Fruit fly (Drosophila melanogaster): ENCODE measurements around the gene CG14137.
"Not testable (repeated sequence)": the region's sequence is repeated elsewhere in the genome, so short reads cannot be mapped to it uniquely, and the experiment has no call there.

CG14137 gene

DNA sequence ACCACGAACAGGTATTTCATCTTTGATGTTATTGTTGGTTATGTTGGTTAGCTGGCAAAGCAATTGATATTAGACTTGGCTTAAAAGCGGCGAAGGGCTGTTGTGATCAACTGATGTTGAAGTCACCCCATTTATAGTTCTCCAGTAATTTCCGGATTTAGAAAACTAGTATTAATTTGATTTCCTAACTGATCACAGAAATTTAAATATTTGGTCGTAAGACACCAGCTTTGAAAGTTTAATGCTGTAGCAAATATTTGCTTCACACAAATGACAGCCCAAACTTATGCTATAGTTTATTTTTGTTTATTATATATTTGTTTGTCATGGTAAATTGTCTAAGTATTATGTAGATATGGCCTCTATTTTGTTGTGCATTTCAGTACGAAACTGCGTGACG is 17.8 kb downstream of the CG14137 start, which contains the start of gene CG33269:
TSS of gene CG33269 (minus strand) at position 101 of the 400 bp plus-strand sequence.
- no peak for TF ChIP-seq CTCF (optimal IDR thresholded peaks at IDR 0.05)
- no peak for TF ChIP-seq CG8478 (optimal IDR thresholded peaks at IDR 0.05)

DNA sequence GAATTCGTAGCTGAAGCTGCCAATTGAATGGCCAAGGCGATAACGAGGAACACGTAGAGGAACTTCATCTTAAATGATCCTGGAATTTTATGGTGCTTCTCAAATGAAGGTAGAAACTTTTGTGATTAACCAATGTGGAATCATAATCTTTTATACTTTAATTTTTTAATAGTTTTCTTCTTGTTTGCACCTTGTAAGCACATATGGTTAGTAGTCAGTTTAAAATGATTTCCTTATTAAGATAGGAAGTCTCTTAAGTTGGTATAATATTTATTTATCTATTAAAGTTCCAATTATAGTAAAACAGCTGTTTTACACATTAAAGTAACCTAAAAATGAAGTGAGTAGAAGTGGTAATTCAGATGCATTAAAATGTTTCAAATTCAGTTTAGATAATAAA is 18.9 kb downstream of the CG14137 start, which contains the start of gene CG43391:
TSS of gene CG43391 (minus strand) at position 101 of the 400 bp plus-strand sequence.
- TF ChIP-seq CG8478 (optimal IDR thresholded peaks at IDR 0.05) (no peak), CTCF (optimal IDR thresholded peaks at IDR 0.05) (no peak)

- TF ChIP-seq CTCF (optimal IDR thresholded peaks at IDR 0.05) (no peak), CG8478 (optimal IDR thresholded peaks at IDR 0.05) (no peak)
These were observed 19.9 kb downstream of the CG14137 start, which contains the start of gene CG43390 for dm6 chr3L:11579919-11580318. Gene CG43390, minus strand, starts transcription at chr3L:11579950.

DNA sequence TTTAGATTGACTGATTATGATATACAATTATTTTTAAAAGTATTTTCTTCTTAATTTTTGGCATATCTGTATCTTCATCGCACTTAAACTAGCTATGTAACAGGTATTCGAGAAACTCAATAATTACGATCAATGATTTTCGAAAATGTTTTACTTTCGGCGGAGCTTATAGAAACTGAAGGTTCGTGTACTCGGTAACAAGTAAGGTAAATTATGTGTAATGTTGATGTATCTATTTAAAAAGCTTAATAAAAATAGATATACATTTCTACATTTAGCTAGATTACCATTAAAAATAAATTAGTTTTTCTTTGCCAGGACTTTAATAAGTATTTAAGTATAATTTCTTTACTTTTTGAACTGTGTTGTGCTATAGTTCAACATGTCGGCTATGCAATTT is 21.0 kb downstream of the CG14137 start:
- TF ChIP-seq CTCF (optimal IDR thresholded peaks at IDR 0.05) (no peak), CG8478 (optimal IDR thresholded peaks at IDR 0.05) (no peak)

- TF ChIP-seq CTCF (optimal IDR thresholded peaks at IDR 0.05): no peak
- TF ChIP-seq CG8478 (optimal IDR thresholded peaks at IDR 0.05): no peak
These were observed 21.6 kb downstream of the CG14137 start, which contains the start of gene CG33270 for dm6 chr3L:11578211-11578673. Gene CG33270, minus strand, starts transcription at chr3L:11578623.

DNA sequence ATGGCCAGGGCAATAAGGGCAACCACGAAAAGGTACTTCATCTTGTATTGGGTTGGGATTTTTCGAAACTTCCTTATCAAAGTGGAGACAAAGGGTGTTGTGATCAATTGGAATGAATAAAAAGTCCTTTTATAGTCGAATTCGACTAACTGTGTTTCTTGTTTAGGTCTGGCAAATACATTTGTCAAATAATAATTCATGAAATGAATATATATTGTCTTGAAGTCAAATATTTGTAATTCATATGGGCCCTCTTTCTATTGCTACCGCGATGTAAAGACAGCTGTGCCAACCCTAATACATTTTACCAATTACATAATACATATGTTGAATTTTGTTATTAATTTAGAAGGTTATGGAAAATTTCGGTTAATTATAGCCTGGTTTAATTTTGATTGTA is 22.5 kb downstream of the CG14137 start, which contains the start of gene CG33271:
TSS of gene CG33271 (minus strand) at position 101 of the 400 bp plus-strand sequence.
- TF ChIP-seq CG8478 (optimal IDR thresholded peaks at IDR 0.05) (no peak), CTCF (optimal IDR thresholded peaks at IDR 0.05) (no peak)

DNA sequence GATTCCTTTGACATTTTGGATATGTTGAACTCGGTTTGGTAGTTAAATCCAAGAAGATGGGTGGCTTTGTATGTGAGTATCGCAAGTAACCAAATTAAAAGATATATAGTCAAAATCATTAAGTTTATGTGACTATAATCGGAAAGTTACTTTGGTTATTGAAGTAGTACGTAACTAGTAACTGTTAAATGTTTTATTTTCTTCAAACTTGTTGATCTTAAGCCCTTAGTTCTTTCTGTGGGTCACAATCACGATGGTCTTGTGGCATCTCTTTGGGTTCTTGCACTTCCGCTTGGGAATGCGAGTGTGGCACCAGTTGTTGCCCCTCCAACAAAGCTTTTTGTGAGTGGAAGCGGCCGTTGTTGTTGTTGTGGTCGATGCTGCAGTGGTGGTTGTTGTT is 22.9 kb downstream of the CG14137 start, which contains the start of gene CG33489:
TSS of gene CG33489 (minus strand) at position 101 of the 400 bp plus-strand sequence.
- TF ChIP-seq CG8478, CTCF (optimal IDR thresholded peaks at IDR 0.05): not testable (repeated sequence)

- no peak for TF ChIP-seq CG8478 (optimal IDR thresholded peaks at IDR 0.05)
- TF ChIP-seq CTCF (optimal IDR thresholded peaks at IDR 0.05): no peak
These were observed 25.3 kb downstream of the CG14137 start, which contains the start of gene CG33490 for dm6 chr3L:11574563-11574962. Gene CG33490, minus strand, starts transcription at chr3L:11574663.

DNA sequence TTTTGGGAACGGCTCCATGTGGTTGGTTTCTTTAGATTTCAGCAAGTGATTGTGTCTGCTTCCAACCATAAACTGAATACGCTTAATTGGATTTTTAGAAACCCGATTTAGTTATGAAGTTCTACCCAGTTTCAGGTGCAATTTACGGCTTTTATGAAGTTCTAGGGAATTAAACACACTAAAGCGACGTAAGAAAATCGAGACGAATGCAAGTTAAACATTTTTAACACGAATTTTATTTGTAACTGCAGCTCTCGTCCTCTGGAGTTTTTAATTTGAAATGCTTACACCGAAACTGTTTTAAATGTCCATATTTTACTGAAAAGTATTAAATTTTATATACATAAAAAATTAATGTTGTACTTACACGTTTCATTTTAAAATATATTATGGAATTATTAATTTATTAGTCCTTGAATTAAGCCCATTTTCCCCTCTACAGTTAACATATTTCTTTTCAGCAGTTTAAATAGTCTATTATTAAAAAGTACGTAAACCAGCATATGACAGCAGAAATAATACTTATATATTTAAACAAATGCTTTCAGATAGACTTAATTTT is 35.8 kb downstream of the CG14137 start, which contains the start of the genes CG46412 and CG33267:
TSS of gene CG46412 (minus strand) at position 101 of the 562 bp plus-strand sequence.
TSS of gene CG33267 (plus strand) at position 512 of the 562 bp plus-strand sequence.
- TF ChIP-seq CTCF (optimal IDR thresholded peaks at IDR 0.05): no peak
- TF ChIP-seq CG8478 (optimal IDR thresholded peaks at IDR 0.05): no peak

dm6 chr3L:11561946-11562760 is 37.7 kb downstream of the CG14137 start, which contains the start of the genes CG7394 and Mob2:
Gene CG7394, plus strand, starts transcription at chr3L:11561996.
Gene Mob2, minus strand, starts transcription at chr3L:11562233.
- TF ChIP-seq CG8478 (optimal IDR thresholded peaks at IDR 0.05) (no peak), CTCF (optimal IDR thresholded peaks at IDR 0.05) (peak in 1 of 2 experiments; percentile 36)

dm6 chr3L:11560885-11561284 is 39.0 kb downstream of the CG14137 start:
- no peak for TF ChIP-seq CTCF (optimal IDR thresholded peaks at IDR 0.05)
- no peak for TF ChIP-seq CG8478 (optimal IDR thresholded peaks at IDR 0.05)

dm6 chr3L:11557209-11557608 is 42.7 kb downstream of the CG14137 start:
- TF ChIP-seq CTCF (optimal IDR thresholded peaks at IDR 0.05): no peak
- no peak for TF ChIP-seq CG8478 (optimal IDR thresholded peaks at IDR 0.05)

dm6 chr3L:11556637-11557036 is 43.2 kb downstream of the CG14137 start:
- TF ChIP-seq CG8478 (optimal IDR thresholded peaks at IDR 0.05) (no peak), CTCF (optimal IDR thresholded peaks at IDR 0.05) (no peak)

dm6 chr3L:11555662-11556460 is 44.0 kb downstream of the CG14137 start:
- no peak for TF ChIP-seq CTCF (optimal IDR thresholded peaks at IDR 0.05)
- no peak for TF ChIP-seq CG8478 (optimal IDR thresholded peaks at IDR 0.05)

Data from S2 (cell line).